Worm (Caenorhabditis elegans): Measurements from ENCODE around the gene F47F2.3.

ce11 chrX:3937884-3938283 lies 42.4 kb upstream of the F47F2.3 start:
- TF ChIP-seq R02D3.7 (tag; optimal IDR thresholded peaks at IDR 0.05): no peak
- no peak for TF ChIP-seq ceh-82 (tag; optimal IDR thresholded peaks at IDR 0.05)

All from whole organism, L2 larva.